Fruit fly (Drosophila melanogaster) whole organism, wandering third instar larva: ENCODE measurements around the gene CG13786.

ENCODE experiments used
- fru ChIP-seq: fragments of 200-800 bp; sonication (Bioruptor generic); optimal IDR thresholded peaks from 3 replicates; lab custom pipeline; 2016; ENCODE audit warnings: missing biosample characterization, mild to moderate bottlenecking, missing genetic modification characterization
- sv ChIP-seq: fragments of 200-800 bp; sonication (Bioruptor generic); optimal IDR thresholded peaks from 3 replicates; lab custom pipeline; 2016; ENCODE audit warnings: missing biosample characterization, missing genetic modification characterization

- TF ChIP-seq fru (GFP tag; lab: Kevin White, UChicago): no peak
- no peak for TF ChIP-seq sv
Observed at dm6 chr2L:7215657-7216056, 37.1 kb downstream of the CG13786 start.
